5 worm cellular contexts compared by ENCODE assay signal in the genomic region with DNA sequence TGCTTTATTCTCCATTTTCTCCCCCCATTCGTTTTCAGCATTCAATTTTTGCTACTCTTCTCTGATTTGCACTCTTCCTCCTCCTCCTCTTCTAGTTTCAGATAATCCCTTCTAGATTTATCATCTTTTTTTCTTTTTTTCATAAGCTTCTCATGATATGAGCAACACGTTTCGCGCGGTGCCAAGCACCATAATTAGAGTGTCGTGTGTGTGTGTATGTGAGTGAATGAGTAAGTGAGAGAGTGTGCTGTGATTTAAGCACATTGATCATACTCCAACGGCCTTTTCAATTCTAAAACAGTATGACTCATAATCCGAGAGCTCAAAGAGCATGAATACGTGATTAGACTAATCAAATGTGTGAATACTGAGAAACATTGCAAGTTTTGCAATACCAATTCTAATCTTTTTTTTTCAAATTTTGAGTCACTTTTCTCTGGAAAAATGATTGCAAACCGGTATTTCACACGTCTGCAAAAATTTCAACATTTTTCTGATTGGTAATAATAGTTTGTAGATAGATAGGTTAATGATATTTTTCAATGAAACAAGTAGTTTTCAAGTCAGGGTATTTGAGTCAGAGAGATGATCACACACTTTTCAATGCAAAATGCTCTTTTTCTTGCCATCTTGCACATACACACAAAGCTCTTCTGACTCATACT.
TF ChIP-seq lines count a peak whose summit lies in the region.

No protein-coding gene starts in this region.

TF ChIP-seq in whole organism, L1 larva, 84 proteins besides CTCF, POLR2A, EP300 and RAD21 (continues in another document):
- TF ChIP-seq mep-1 (tag; optimal IDR thresholded peaks at IDR 0.05; lab: Kevin White, UChicago) (no peak), nhr-85 (tag; lab: Kevin White, UChicago) (peak; percentile 42), unc-62 (GFP tag; optimal IDR thresholded peaks at IDR 0.05; lab: Kevin White, UChicago) (no peak), mef-2 (tag; optimal IDR thresholded peaks at IDR 0.05; lab: Kevin White, UChicago) (peak; percentile 14), aly-2 (tag; optimal IDR thresholded peaks at IDR 0.05; lab: Kevin White, UChicago) (peak; percentile 34), zip-4 (GFP tag; optimal IDR thresholded peaks at IDR 0.05; lab: Kevin White, UChicago) (peak; percentile 17), nhr-47 (tag; optimal IDR thresholded peaks at IDR 0.05; lab: Kevin White, UChicago) (peak; percentile 53), pax-3 (tag; optimal IDR thresholded peaks at IDR 0.05; lab: Kevin White, UChicago) (peak; percentile 65), fos-1 (tag; optimal IDR thresholded peaks at IDR 0.05; lab: Kevin White, UChicago) (peak; percentile 58), F16B12.6 (tag; optimal IDR thresholded peaks at IDR 0.05; lab: Kevin White, UChicago) (no peak), dsc-1 (tag; optimal IDR thresholded peaks at IDR 0.05; lab: Kevin White, UChicago) (peak; percentile 95), lin-39 (tag; optimal IDR thresholded peaks at IDR 0.05; lab: Kevin White, UChicago) (no peak), vab-15 (tag; optimal IDR thresholded peaks at IDR 0.05; lab: Kevin White, UChicago) (no peak), efl-1 (optimal IDR thresholded peaks at IDR 0.05; lab: Kevin White, UChicago) (no peak), efl-1 (GFP tag; optimal IDR thresholded peaks at IDR 0.05 in 1 of 2; lab: Kevin White, UChicago) (peak in 1 of 2 experiments; percentile 38), fkh-8 (tag; optimal IDR thresholded peaks at IDR 0.05; lab: Kevin White, UChicago) (peak; percentile 85), sox-4 (tag; optimal IDR thresholded peaks at IDR 0.05; lab: Kevin White, UChicago) (peak; percentile 14)

TF ChIP-seq in whole organism, L2 larva, 48 proteins besides CTCF, POLR2A, EP300 and RAD21:
- TF ChIP-seq unc-55 (GFP tag; optimal IDR thresholded peaks at IDR 0.05; lab: Kevin White, UChicago) (peak; percentile 64), crh-2 (tag; optimal IDR thresholded peaks at IDR 0.05; lab: Kevin White, UChicago) (peak; percentile 60), C34F6.9 (tag; optimal IDR thresholded peaks at IDR 0.05; lab: Kevin White, UChicago) (no peak), nhr-21 (tag; optimal IDR thresholded peaks at IDR 0.05; lab: Kevin White, UChicago) (peak; percentile 64), sma-9 (GFP tag; optimal IDR thresholded peaks at IDR 0.05; lab: Kevin White, UChicago) (peak; percentile 27), sma-9 (tag; optimal IDR thresholded peaks at IDR 0.05; lab: Kevin White, UChicago) (no peak), fos-1 (tag; optimal IDR thresholded peaks at IDR 0.05; lab: Kevin White, UChicago) (peak; percentile 41), alr-1 (tag; optimal IDR thresholded peaks at IDR 0.05; lab: Kevin White, UChicago) (no peak), mab-5 (tag; optimal IDR thresholded peaks at IDR 0.05; lab: Kevin White, UChicago) (peak; percentile 13)

TF ChIP-seq in whole organism, L3 larva, 47 proteins besides CTCF, POLR2A, EP300 and RAD21:
- TF ChIP-seq daf-12 (tag; optimal IDR thresholded peaks at IDR 0.05; lab: Kevin White, UChicago) (no peak), lsy-12 (tag; optimal IDR thresholded peaks at IDR 0.05; lab: Kevin White, UChicago) (no peak), hmg-11 (tag; optimal IDR thresholded peaks at IDR 0.05; lab: Kevin White, UChicago) (peak; percentile 48), nhr-11 (tag; optimal IDR thresholded peaks at IDR 0.05; lab: Kevin White, UChicago) (peak; percentile 28), nhr-76 (tag; optimal IDR thresholded peaks at IDR 0.05; lab: Kevin White, UChicago) (no peak), elt-2 (tag; optimal IDR thresholded peaks at IDR 0.05; lab: Kevin White, UChicago) (peak; percentile 11), ceh-82 (tag; optimal IDR thresholded peaks at IDR 0.05; lab: Kevin White, UChicago) (no peak), lin-39 (tag; optimal IDR thresholded peaks at IDR 0.05; lab: Kevin White, UChicago) (peak; percentile 51), jun-1 (tag; optimal IDR thresholded peaks at IDR 0.05; lab: Kevin White, UChicago) (peak; percentile 11)

TF ChIP-seq in whole organism, L4 larva, 104 proteins besides CTCF, POLR2A, EP300 and RAD21:
- no peak for TF ChIP-seq vab-7 (GFP tag; IDR thresholded peaks at IDR 0.05; lab: Robert Waterston, UW)
- TF ChIP-seq fkh-10 (GFP tag; optimal IDR thresholded peaks at IDR 0.05; lab: Kevin White, UChicago): no peak
- TF ChIP-seq hif-1 (tag; optimal IDR thresholded peaks at IDR 0.05; lab: Kevin White, UChicago): peak in 1 of 2 experiments; percentile 13
- TF ChIP-seq T26A8.4 (GFP tag; IDR thresholded peaks at IDR 0.05; lab: Robert Waterston, UW): no peak
- no peak for TF ChIP-seq egl-43 (GFP tag; IDR thresholded peaks at IDR 0.05; lab: Robert Waterston, UW)
- TF ChIP-seq unc-62 (GFP tag; optimal IDR thresholded peaks at IDR 0.05 in 1 of 2; lab: Kevin White, UChicago): peak in 1 of 2 experiments; percentile 96
- no peak for TF ChIP-seq unc-62 (tag; optimal IDR thresholded peaks at IDR 0.05; lab: Kevin White, UChicago)
- peak; percentile 67 for TF ChIP-seq nhr-6 (tag; optimal IDR thresholded peaks at IDR 0.05; lab: Kevin White, UChicago)
- no peak for TF ChIP-seq ZK546.5 (tag; optimal IDR thresholded peaks at IDR 0.05; lab: Kevin White, UChicago)
- TF ChIP-seq hlh-30 (tag; optimal IDR thresholded peaks at IDR 0.05; lab: Kevin White, UChicago; ENCODE audit: insufficient read depth): peak; percentile 38
- TF ChIP-seq lin-29 (GFP tag; IDR thresholded peaks at IDR 0.05; lab: Robert Waterston, UW): no peak
- no peak for TF ChIP-seq lin-13 (GFP tag; optimal IDR thresholded peaks at IDR 0.05; lab: Kevin White, UChicago)
- peak; percentile 65 for TF ChIP-seq aha-1 (tag; lab: Kevin White, UChicago)
- TF ChIP-seq nhr-76 (tag; optimal IDR thresholded peaks at IDR 0.05; lab: Kevin White, UChicago): no peak
- TF ChIP-seq snpc-1.2 (GFP tag; IDR thresholded peaks at IDR 0.05; lab: Robert Waterston, UW): no peak
- TF ChIP-seq dve-1 (tag; optimal IDR thresholded peaks at IDR 0.05; lab: Kevin White, UChicago; ENCODE audit: insufficient read depth): peak; percentile 41
- peak in 1 of 2 experiments; percentile 2 for TF ChIP-seq lsy-2 (tag; optimal IDR thresholded peaks at IDR 0.05; lab: Kevin White, UChicago)
- peak; percentile 7 for TF ChIP-seq mes-2 (tag; optimal IDR thresholded peaks at IDR 0.05; lab: Kevin White, UChicago; ENCODE audit: poor library complexity, severe bottlenecking)
- no peak for TF ChIP-seq Y105C5A.15 (GFP tag; IDR thresholded peaks at IDR 0.05; lab: Robert Waterston, UW)

TF ChIP-seq in whole organism, young adult, 124 proteins besides CTCF, POLR2A, EP300 and RAD21:
- TF ChIP-seq chd-7 (tag; optimal IDR thresholded peaks at IDR 0.05; lab: Kevin White, UChicago): peak; percentile 15
- no peak for TF ChIP-seq ets-4 (GFP tag; optimal IDR thresholded peaks at IDR 0.05; lab: Kevin White, UChicago)
